Worm (Caenorhabditis elegans): ENCODE data around the gene mps-4.

The mps-4 gene

ce11 chrIII:8319100-8319499, 47.5 kb upstream of the mps-4 start, which contains the start of gene F10E9.11 (continued):
- TF ChIP-seq lin-54 (GFP tag; optimal IDR thresholded peaks at IDR 0.05) (peak; percentile 94), repo-1 (tag; optimal IDR thresholded peaks at IDR 0.05) (no peak), attf-3 (GFP tag; conservative IDR thresholded peaks at IDR 0.05) (peak; percentile 73), gei-17 (GFP tag; optimal IDR thresholded peaks at IDR 0.05) (no peak), lir-1 (GFP tag; conservative IDR thresholded peaks at IDR 0.05) (peak; percentile 82), hlh-26 (GFP tag; conservative IDR thresholded peaks at IDR 0.05) (no peak), nfya-1 (tag; optimal IDR thresholded peaks at IDR 0.05; ENCODE audit: borderline replicate concordance, insufficient read depth) (no peak), B0261.1 (tag; optimal IDR thresholded peaks at IDR 0.05) (no peak), him-1 (tag; optimal IDR thresholded peaks at IDR 0.05) (peak; percentile 63), ceh-40 (GFP tag; IDR thresholded peaks at IDR 0.05) (0 out of 2 replicates have a peak, but pooled peaks have one; percentile 43), C17E4.6 (GFP tag; IDR thresholded peaks at IDR 0.05) (0 out of 2 replicates have a peak, but pooled peaks have one; percentile 37), ceh-100 (GFP tag; IDR thresholded peaks at IDR 0.05) (peak; percentile 56; the same call in 1 of the 2 replicates), F57C9.4 (tag; optimal IDR thresholded peaks at IDR 0.05) (no peak), zfh-2 (GFP tag; conservative IDR thresholded peaks at IDR 0.05) (no peak), ztf-28 (GFP tag; IDR thresholded peaks at IDR 0.05) (no peak), F23B12.7 (tag; optimal IDR thresholded peaks at IDR 0.05; ENCODE audit: insufficient read depth) (peak; percentile 39), snpc-1.1 (tag; optimal IDR thresholded peaks at IDR 0.05; ENCODE audit: insufficient read depth) (peak; percentile 45), ztf-3 (GFP tag; optimal IDR thresholded peaks at IDR 0.05) (no peak), lin-40 (tag; optimal IDR thresholded peaks at IDR 0.05) (peak; percentile 42), fkh-3 (tag; optimal IDR thresholded peaks at IDR 0.05) (no peak), ztf-22 (GFP tag; optimal IDR thresholded peaks at IDR 0.05) (no peak), cebp-1 (GFP tag; IDR thresholded peaks at IDR 0.05) (0 out of 2 replicates have a peak, but pooled peaks have one; percentile 25), cebp-1 (tag; optimal IDR thresholded peaks at IDR 0.05) (no peak), pha-4 (tag; optimal IDR thresholded peaks at IDR 0.05) (peak; percentile 5), D2030.7 (GFP tag; IDR thresholded peaks at IDR 0.05) (peak; percentile 70), egrh-3 (GFP tag; IDR thresholded peaks at IDR 0.05) (0 out of 2 replicates have a peak, but pooled peaks have one; percentile 14), ccch-3 (GFP tag; optimal IDR thresholded peaks at IDR 0.05) (no peak), F57A8.1 (GFP tag; optimal IDR thresholded peaks at IDR 0.05) (no peak), ceh-91 (GFP tag; IDR thresholded peaks at IDR 0.05) (0 out of 2 replicates have a peak, but pooled peaks have one; percentile 55), B0019.2 (GFP tag; conservative IDR thresholded peaks at IDR 0.05) (peak; percentile 74), aptf-2 (GFP tag; conservative IDR thresholded peaks at IDR 0.05) (0 out of 2 replicates have a peak, but pooled peaks have one; percentile 37), Y67H2A.10 (GFP tag; conservative IDR thresholded peaks at IDR 0.05) (no peak; the same call in 1 of the 2 replicates), egl-18 (GFP tag; IDR thresholded peaks at IDR 0.05) (no peak), snpc-1.3 (tag; optimal IDR thresholded peaks at IDR 0.05; ENCODE audit: insufficient read depth) (peak; percentile 43), xnd-1 (tag; optimal IDR thresholded peaks at IDR 0.05) (peak; percentile 32), tlf-1 (GFP tag; optimal IDR thresholded peaks at IDR 0.05) (peak; percentile 28), die-1 (tag; optimal IDR thresholded peaks at IDR 0.05) (no peak), mxl-1 (tag; optimal IDR thresholded peaks at IDR 0.05) (no peak), dpl-1 (GFP tag; optimal IDR thresholded peaks at IDR 0.05) (peak; percentile 88), somi-1 (GFP tag; optimal IDR thresholded peaks at IDR 0.05) (no peak), athp-1 (tag; optimal IDR thresholded peaks at IDR 0.05) (peak; percentile 76), hmg-1.2 (GFP tag; IDR thresholded peaks at IDR 0.05) (peak; percentile 96), Y95B8A.8 (GFP tag; IDR thresholded peaks at IDR 0.05) (peak; percentile 58; the same call in 1 of the 2 replicates), dpff-1 (tag; optimal IDR thresholded peaks at IDR 0.05) (no peak), ztf-26 (tag; optimal IDR thresholded peaks at IDR 0.05) (no peak), lin-26 (GFP tag; IDR thresholded peaks at IDR 0.05) (no peak), nhr-90 (tag; optimal IDR thresholded peaks at IDR 0.05) (no peak), attf-6 (GFP tag; IDR thresholded peaks at IDR 0.05) (no peak)
